In the genomic region with DNA sequence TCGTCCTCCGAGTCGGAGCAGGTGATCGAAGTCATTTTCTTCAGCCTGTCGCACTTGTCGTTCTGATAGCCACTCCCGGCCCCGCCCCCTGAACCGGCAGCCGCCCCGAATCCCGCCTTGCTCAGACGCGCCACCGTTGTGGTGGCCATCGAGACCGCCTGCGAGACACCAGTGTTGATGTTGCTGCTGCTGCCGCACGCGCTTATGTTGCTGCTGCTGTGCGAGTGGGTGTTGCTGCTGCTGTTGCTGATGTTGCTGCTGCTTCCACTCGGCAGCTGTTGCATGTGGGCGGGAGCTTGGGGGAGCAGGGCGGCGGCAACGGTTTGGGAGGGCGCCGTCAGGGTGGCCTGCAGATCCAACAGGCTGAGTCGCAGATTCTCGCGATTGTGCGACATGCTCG, we compare ENCODE assay signal across 2 fruit fly cellular contexts.
A peak's percentile ranks its signal among the peaks of the same experiment; 100 is the strongest.
TF ChIP-seq lines count a peak whose summit lies in the region.

No protein-coding gene starts in this region.

- TF ChIP-seq CTCF in whole organism, embryonic (GFP tag; optimal IDR thresholded peaks at IDR 0.05; lab: Kevin White, UChicago): no peak

TF ChIP-seq in whole organism, embryonic, 481 proteins besides CTCF, POLR2A, EP300 and RAD21:
- TF ChIP-seq her (GFP tag; optimal IDR thresholded peaks at IDR 0.05; lab: Kevin White, UChicago) (no peak), CG10209 (GFP tag; optimal IDR thresholded peaks at IDR 0.05; lab: Kevin White, UChicago) (no peak), tna (GFP tag; IDR thresholded peaks at IDR 0.05; lab: Robert Waterston, UW; ENCODE audit: partially characterized antibody) (no peak), GATAe (GFP tag; conservative IDR thresholded peaks at IDR 0.05; lab: Robert Waterston, UW) (no peak), Hr39 (optimal IDR thresholded peaks at IDR 0.05; lab: Kevin White, UChicago) (peak; percentile 64), CG31441 (GFP tag; IDR thresholded peaks at IDR 0.05; lab: Robert Waterston, UW) (no peak), peb (GFP tag; IDR thresholded peaks at IDR 0.05; lab: Robert Waterston, UW) (no peak), sr (GFP tag; IDR thresholded peaks at IDR 0.05; lab: Robert Waterston, UW) (0 out of 3 replicates have a peak, but pooled peaks have one; percentile 11), sob (GFP tag; IDR thresholded peaks at IDR 0.05; lab: Robert Waterston, UW) (no peak), z (GFP tag; IDR thresholded peaks at IDR 0.05; lab: Robert Waterston, UW) (no peak), CG9609 (GFP tag; optimal IDR thresholded peaks at IDR 0.05; lab: Kevin White, UChicago) (no peak), amos (GFP tag; IDR thresholded peaks at IDR 0.05; lab: Robert Waterston, UW; ENCODE audit: partially characterized antibody) (no peak), lilli (GFP tag; optimal IDR thresholded peaks at IDR 0.05; lab: Kevin White, UChicago) (no peak)

TF ChIP-seq in whole organism, wandering third instar larva, 38 proteins besides CTCF, POLR2A, EP300 and RAD21:
- TF ChIP-seq Dfd (GFP tag; optimal IDR thresholded peaks at IDR 0.05; lab: Kevin White, UChicago): peak; percentile 88
- no peak for TF ChIP-seq pan (optimal IDR thresholded peaks at IDR 0.05; lab: Kevin White, UChicago)
- TF ChIP-seq Myc (optimal IDR thresholded peaks at IDR 0.05; lab: Kevin White, UChicago): no peak
- no peak for TF ChIP-seq sv (GFP tag; optimal IDR thresholded peaks at IDR 0.05; lab: Kevin White, UChicago)
- TF ChIP-seq dmrt93B (GFP tag; optimal IDR thresholded peaks at IDR 0.05; lab: Kevin White, UChicago): no peak
- TF ChIP-seq CG9705 (GFP tag; optimal IDR thresholded peaks at IDR 0.05; lab: Kevin White, UChicago): no peak
- TF ChIP-seq foxo (GFP tag; optimal IDR thresholded peaks at IDR 0.05; lab: Kevin White, UChicago): no peak
TF ChIP-seq in whole organism, wandering third instar larva: peak in this region for 1.
